Fruit fly (Drosophila melanogaster) whole organism, embryonic: Measurements from ENCODE around the gene Pp1alpha-96A.

ENCODE experiments used
- Atf6 ChIP-seq: fragments of 200-800 bp; sonication (Bioruptor generic); IDR thresholded peaks from 2 replicates; pipeline ENCODE4 v1.3.6; 2022; ENCODE audit warnings: missing biosample characterization, missing genetic modification characterization
- Bdp1 ChIP-seq: fragments of 200-800 bp; sonication (Bioruptor generic); optimal IDR thresholded peaks from 3 replicates; lab custom pipeline; 2016; ENCODE audit warnings: missing biosample characterization, missing genetic modification characterization
- CG1024 ChIP-seq: fragments of 200-800 bp; sonication (Bioruptor generic); IDR thresholded peaks from 2 replicates; pipeline ENCODE4 v1.3.6; 2022; ENCODE audit warnings: missing biosample characterization, missing genetic modification characterization
- CG1529 ChIP-seq: fragments of 200-800 bp; sonication (Bioruptor generic); optimal IDR thresholded peaks from 3 replicates; lab custom pipeline; 2018; ENCODE audit warnings: missing biosample characterization, missing genetic modification characterization
- CG15479 ChIP-seq: fragments of 200-800 bp; sonication (Bioruptor generic); optimal IDR thresholded peaks from 3 replicates; lab custom pipeline; 2019; ENCODE audit warnings: missing biosample characterization, mild to moderate bottlenecking, missing genetic modification characterization, moderate library complexity
- CG15696 ChIP-seq: fragments of 200-800 bp; sonication (Bioruptor generic); optimal IDR thresholded peaks from 2 replicates; lab custom pipeline; 2019; ENCODE audit warnings: missing biosample characterization, mild to moderate bottlenecking, missing genetic modification characterization, moderate library complexity
- CG16815 ChIP-seq: fragments of 200-800 bp; sonication (Bioruptor generic); optimal IDR thresholded peaks from 3 replicates; lab custom pipeline; 2017; ENCODE audit warnings: missing biosample characterization, mild to moderate bottlenecking, missing genetic modification characterization
- CG17186 ChIP-seq: fragments of 200-800 bp; sonication (Bioruptor generic); optimal IDR thresholded peaks from 3 replicates; lab custom pipeline; 2017; ENCODE audit warnings: missing biosample characterization, missing genetic modification reagents, missing genetic modification characterization
- CG1792 ChIP-seq: fragments of 200-800 bp; sonication (Bioruptor generic); optimal IDR thresholded peaks from 2 replicates; lab custom pipeline; 2016; ENCODE audit warnings: missing biosample characterization, missing genetic modification characterization
- CG31365 ChIP-seq: fragments of 200-800 bp; sonication (Bioruptor generic); optimal IDR thresholded peaks from 2 replicates; lab custom pipeline; 2018; ENCODE audit warnings: missing biosample characterization, mild to moderate bottlenecking, missing genetic modification characterization
- CG3281 ChIP-seq: fragments of 200-800 bp; sonication (Bioruptor generic); optimal IDR thresholded peaks from 3 replicates; lab custom pipeline; 2017; ENCODE audit warnings: missing biosample characterization, mild to moderate bottlenecking, missing genetic modification characterization
- CG3726 ChIP-seq: fragments of 200-800 bp; sonication (Bioruptor generic); IDR thresholded peaks from 3 replicates; pipeline ENCODE4, ENCODE4 v1.3.6; 2022; ENCODE audit warnings: missing biosample characterization, missing genetic modification characterization
- CG42726 ChIP-seq: fragments of 200-800 bp; sonication (Bioruptor generic); IDR thresholded peaks from 2 replicates; pipeline ENCODE4 v1.3.6; 2022; ENCODE audit warnings: missing biosample characterization, missing genetic modification characterization; ENCODE audit not compliant: partially characterized antibody
- CG4424 ChIP-seq: fragments of 200-800 bp; sonication (Bioruptor generic); optimal IDR thresholded peaks from 3 replicates; lab custom pipeline; 2016; ENCODE audit warnings: missing biosample characterization, missing genetic modification characterization
- CG4617 ChIP-seq: fragments of 200-800 bp; sonication (Bioruptor generic); optimal IDR thresholded peaks from 3 replicates; lab custom pipeline; 2016; ENCODE audit warnings: missing biosample characterization, missing genetic modification characterization, borderline replicate concordance
- CG8089 ChIP-seq: fragments of 200-800 bp; sonication (Bioruptor generic); optimal IDR thresholded peaks from 3 replicates; lab custom pipeline; 2016; ENCODE audit warnings: missing biosample characterization, missing genetic modification characterization
- CG8765 ChIP-seq: fragments of 200-800 bp; sonication (Bioruptor generic); IDR thresholded peaks from 2 replicates; pipeline ENCODE4 v1.3.6; 2022; ENCODE audit warnings: missing biosample characterization, missing genetic modification characterization
- CG9215 ChIP-seq: fragments of 200-800 bp; sonication (Bioruptor generic); IDR thresholded peaks from 2 replicates; pipeline ENCODE4 v1.3.6; 2022; ENCODE audit warnings: missing biosample characterization, missing genetic modification characterization
- CoRest ChIP-seq: fragments of 200-800 bp; sonication (Bioruptor generic); optimal IDR thresholded peaks from 3 replicates; lab custom pipeline; 2018; ENCODE audit warnings: missing biosample characterization, mild to moderate bottlenecking, missing genetic modification characterization, moderate library complexity
- E2f1 ChIP-seq: fragments of 200-800 bp; sonication (Bioruptor generic); IDR thresholded peaks from 2 replicates; pipeline ENCODE4 v1.3.6; 2022; ENCODE audit warnings: missing biosample characterization, missing genetic modification characterization
- E2f2 ChIP-seq: fragments of 200-800 bp; sonication (Bioruptor generic); IDR thresholded peaks from 2 replicates; pipeline ENCODE4 v1.3.6; 2022; ENCODE audit warnings: missing biosample characterization, missing genetic modification characterization
- Gug ChIP-seq: fragments of 200-800 bp; sonication (Bioruptor generic); IDR thresholded peaks from 4 replicates; pipeline ENCODE4 v1.3.6; 2022; ENCODE audit warnings: missing biosample characterization, missing genetic modification characterization
- Mes4 ChIP-seq: fragments of 200-800 bp; sonication (Bioruptor generic); optimal IDR thresholded peaks from 2 replicates; lab custom pipeline; 2016; ENCODE audit warnings: missing biosample characterization, missing genetic modification characterization
- Rfx ChIP-seq: fragments of 200-800 bp; sonication (Bioruptor generic); IDR thresholded peaks from 2 replicates; pipeline ENCODE4 v1.3.6; 2022; ENCODE audit warnings: missing biosample characterization, missing genetic modification characterization
- Sox100B ChIP-seq: fragments of 200-800 bp; sonication (Bioruptor generic); optimal IDR thresholded peaks from 3 replicates; lab custom pipeline; 2018; ENCODE audit warnings: missing biosample characterization, mild to moderate bottlenecking, missing genetic modification characterization
- ab ChIP-seq: fragments of 200-800 bp; sonication (Bioruptor generic); optimal IDR thresholded peaks from 2 replicates; lab custom pipeline; 2016; ENCODE audit warnings: missing biosample characterization, missing genetic modification characterization
- al ChIP-seq: fragments of 200-800 bp; sonication (Bioruptor generic); IDR thresholded peaks from 2 replicates; pipeline ENCODE4 v1.3.6; 2022; ENCODE audit warnings: missing biosample characterization, missing genetic modification characterization
- bab2 ChIP-seq: fragments of 200-800 bp; sonication (Bioruptor generic); optimal IDR thresholded peaks from 2 replicates; lab custom pipeline; 2016; ENCODE audit warnings: missing biosample characterization, missing genetic modification characterization
- chn ChIP-seq: fragments of 200-800 bp; sonication (Bioruptor generic); optimal IDR thresholded peaks from 2 replicates; lab custom pipeline; 2016; ENCODE audit warnings: missing biosample characterization, missing genetic modification characterization
- crol ChIP-seq: fragments of 200-800 bp; sonication (Bioruptor generic); IDR thresholded peaks from 2 replicates; pipeline ENCODE4 v1.3.6; 2022; ENCODE audit warnings: missing biosample characterization, missing genetic modification characterization
- dpn ChIP-seq, 2 experiments: fragments of 200-800 bp; sonication (Bioruptor generic); optimal IDR thresholded peaks; 3 replicates each; lab custom pipeline; 2016; ENCODE audit warnings: missing biosample characterization in 2 of 2, missing genetic modification characterization in 2 of 2
- ftz-f1 ChIP-seq: fragments of 200-800 bp; sonication (Bioruptor generic); optimal IDR thresholded peaks from 2 replicates; lab custom pipeline; 2016; ENCODE audit warnings: missing biosample characterization, missing genetic modification characterization
- mam ChIP-seq: fragments of 200-800 bp; sonication (Bioruptor generic); optimal IDR thresholded peaks from 3 replicates; lab custom pipeline; 2016; ENCODE audit warnings: missing biosample characterization, missing genetic modification characterization
- odd ChIP-seq: fragments of 200-800 bp; sonication (Bioruptor generic); optimal IDR thresholded peaks from 2 replicates; lab custom pipeline; 2017; ENCODE audit warnings: missing biosample characterization, mild to moderate bottlenecking, missing genetic modification characterization
- org-1 ChIP-seq: fragments of 200-800 bp; sonication (Bioruptor generic); optimal IDR thresholded peaks from 2 replicates; lab custom pipeline; 2017; ENCODE audit warnings: missing biosample characterization, missing genetic modification characterization
- pb ChIP-seq: fragments of 200-800 bp; sonication (Bioruptor generic); optimal IDR thresholded peaks from 3 replicates; lab custom pipeline; 2016; ENCODE audit warnings: missing biosample characterization, missing genetic modification characterization
- pzg ChIP-seq: fragments of 200-800 bp; sonication (Bioruptor generic); optimal IDR thresholded peaks from 3 replicates; lab custom pipeline; 2018; ENCODE audit warnings: missing biosample characterization, mild to moderate bottlenecking, missing genetic modification characterization, moderate library complexity
- slou ChIP-seq: fragments of 200-800 bp; sonication (Bioruptor generic); optimal IDR thresholded peaks from 3 replicates; lab custom pipeline; 2016; ENCODE audit warnings: missing biosample characterization, missing genetic modification characterization
- sr ChIP-seq: fragments of 200-800 bp; sonication (Bioruptor generic); IDR thresholded peaks from 3 replicates; pipeline ENCODE4 v1.3.6; 2022; ENCODE audit warnings: missing biosample characterization, missing genetic modification characterization
- tap ChIP-seq: fragments of 200-800 bp; optimal IDR thresholded peaks from 3 replicates; lab custom pipeline; 2019; ENCODE audit warnings: missing biosample characterization, mild to moderate bottlenecking, missing genetic modification characterization, moderate library complexity
- vnd ChIP-seq: fragments of 200-800 bp; sonication (Bioruptor generic); IDR thresholded peaks from 3 replicates; pipeline ENCODE4 v1.3.6; 2022; ENCODE audit warnings: missing biosample characterization, missing genetic modification characterization; ENCODE audit not compliant: partially characterized antibody
- zf30C ChIP-seq: fragments of 200-800 bp; sonication (Bioruptor generic); optimal IDR thresholded peaks from 3 replicates; lab custom pipeline; 2018; ENCODE audit warnings: missing biosample characterization, mild to moderate bottlenecking, missing genetic modification characterization

Pp1alpha-96A gene

dm6 chr3R:24567427-24567771, 49.3 kb downstream of the Pp1alpha-96A start (continued):
- TF ChIP-seq ab (GFP tag; lab: Kevin White, UChicago) (peak; percentile 90), odd (GFP tag; lab: Kevin White, UChicago) (peak; percentile 75), pb (GFP tag; lab: Kevin White, UChicago) (peak; percentile 84), al (peak; percentile 78), org-1 (GFP tag; lab: Kevin White, UChicago) (peak; percentile 82), chn (peak; percentile 87), Rfx (peak; percentile 93), zf30C (peak; percentile 44), vnd (no peak), CG1792 (peak; percentile 81), CG8089 (GFP tag; lab: Kevin White, UChicago) (peak; percentile 86), CG1024 (GFP tag; lab: Robert Waterston, UW) (peak; percentile 74), ftz-f1 (GFP tag; lab: Kevin White, UChicago) (peak; percentile 5), CG3726 (GFP tag; lab: Robert Waterston, UW) (no peak), tap (tag; lab: Kevin White, UChicago) (peak; percentile 85), CG3281 (peak; percentile 84), E2f1 (GFP tag; lab: Robert Waterston, UW) (peak; percentile 87; the same call in 1 of the 2 replicates), pzg (GFP tag; lab: Kevin White, UChicago) (no peak), mam (peak; percentile 93), Sox100B (GFP tag; lab: Kevin White, UChicago) (peak; percentile 74), CG16815 (GFP tag; lab: Kevin White, UChicago) (peak; percentile 59), Atf6 (GFP tag; lab: Robert Waterston, UW) (peak; percentile 90), crol (GFP tag; lab: Robert Waterston, UW) (peak; percentile 24; the same call in 1 of the 2 replicates), CG17186 (peak; percentile 25), E2f2 (GFP tag; lab: Robert Waterston, UW) (peak; percentile 69), CG31365 (tag; lab: Kevin White, UChicago) (peak; percentile 61), CG1529 (GFP tag; lab: Kevin White, UChicago) (peak; percentile 70), CG9215 (GFP tag; lab: Robert Waterston, UW) (peak; percentile 70), Bdp1 (GFP tag; lab: Kevin White, UChicago) (peak; percentile 70), dpn (GFP tag; optimal IDR thresholded peaks at IDR 0.05; lab: Kevin White, UChicago) (peak; percentile 92), Mes4 (GFP tag; lab: Kevin White, UChicago) (peak; percentile 77), CG8765 (GFP tag; lab: Robert Waterston, UW) (peak; percentile 47; the same call in 1 of the 2 replicates), slou (GFP tag; lab: Kevin White, UChicago) (peak; percentile 81), CG15696 (tag; lab: Kevin White, UChicago) (peak; percentile 44), CG4617 (GFP tag; lab: Kevin White, UChicago) (peak; percentile 51), CG42726 (no peak), CG4424 (GFP tag; lab: Kevin White, UChicago) (peak; percentile 79), bab2 (peak; percentile 93), CG15479 (GFP tag; lab: Kevin White, UChicago) (no peak), Gug (GFP tag; lab: Robert Waterston, UW) (peak; percentile 88), sr (peak; percentile 68; the same call in 1 of the 3 replicates), CoRest (tag; lab: Kevin White, UChicago) (peak; percentile 90)
